Worm (Caenorhabditis elegans) whole organism, early embryonic: Measurements from ENCODE around the gene pmk-3.

Experiments used
- B0310.2 ChIP-seq: sonication (generic microtip); optimal IDR thresholded peaks from 2 replicates; lab custom pipeline; 2016; ENCODE audit warnings: mild to moderate bottlenecking, missing genetic modification characterization, missing compliant biosample characterization
- F13C5.2 ChIP-seq: sonication (generic microtip); optimal IDR thresholded peaks from 2 replicates; lab custom pipeline; 2017; ENCODE audit warnings: mild to moderate bottlenecking, missing genetic modification characterization, inconsistent platforms, missing compliant biosample characterization
- aly-1 ChIP-seq: sonication (generic microtip); optimal IDR thresholded peaks from 2 replicates; lab custom pipeline; 2016; ENCODE audit warnings: missing genetic modification characterization, missing compliant biosample characterization
- ama-1 ChIP-seq: fragments of 150-350 bp; optimal IDR thresholded peaks from 2 replicates; lab custom pipeline; 2014
- ceh-13 ChIP-seq: fragments of 200-800 bp; sonication (Bioruptor generic); optimal IDR thresholded peaks from 2 replicates; lab custom pipeline; 2018; ENCODE audit warnings: mild to moderate bottlenecking, missing genetic modification characterization, missing compliant biosample characterization
- ceh-36 ChIP-seq: sonication (generic microtip); optimal IDR thresholded peaks from 2 replicates; lab custom pipeline; 2016; ENCODE audit warnings: missing genetic modification characterization, inconsistent platforms, missing compliant biosample characterization
- flt-1 ChIP-seq: fragments of 200-800 bp; sonication (Bioruptor generic); IDR thresholded peaks from 2 replicates; pipeline ENCODE4 v1.3.6; 2022; ENCODE audit warnings: missing genetic modification characterization, missing compliant biosample characterization
- hmbx-1 ChIP-seq: sonication (generic microtip); optimal IDR thresholded peaks from 2 replicates; lab custom pipeline; 2016; ENCODE audit warnings: mild to moderate bottlenecking, missing genetic modification characterization, missing compliant biosample characterization
- hmg-4 ChIP-seq: fragments of 200-800 bp; sonication (Bioruptor generic); optimal IDR thresholded peaks from 2 replicates; lab custom pipeline; 2018; ENCODE audit warnings: mild to moderate bottlenecking, missing genetic modification characterization, missing compliant biosample characterization
- hnd-1 ChIP-seq: sonication (generic microtip); optimal IDR thresholded peaks from 2 replicates; lab custom pipeline; 2016; ENCODE audit warnings: missing genetic modification characterization, missing compliant biosample characterization
- pes-1 ChIP-seq: fragments of 200-800 bp; sonication (Bioruptor generic); IDR thresholded peaks from 2 replicates; pipeline ENCODE4 v1.3.6; 2022; ENCODE audit warnings: missing genetic modification reagents, missing genetic modification characterization, missing compliant biosample characterization
- scrt-1 ChIP-seq: fragments of 200-800 bp; sonication (Bioruptor generic); IDR thresholded peaks from 2 replicates; pipeline ENCODE4 v1.3.6; 2022; ENCODE audit warnings: missing genetic modification characterization, missing compliant biosample characterization
- tbx-11 ChIP-seq: fragments of 200-800 bp; sonication (Bioruptor generic); IDR thresholded peaks from 2 replicates; pipeline ENCODE4 v1.3.6; 2022; ENCODE audit warnings: missing genetic modification characterization, missing compliant biosample characterization

DNA sequence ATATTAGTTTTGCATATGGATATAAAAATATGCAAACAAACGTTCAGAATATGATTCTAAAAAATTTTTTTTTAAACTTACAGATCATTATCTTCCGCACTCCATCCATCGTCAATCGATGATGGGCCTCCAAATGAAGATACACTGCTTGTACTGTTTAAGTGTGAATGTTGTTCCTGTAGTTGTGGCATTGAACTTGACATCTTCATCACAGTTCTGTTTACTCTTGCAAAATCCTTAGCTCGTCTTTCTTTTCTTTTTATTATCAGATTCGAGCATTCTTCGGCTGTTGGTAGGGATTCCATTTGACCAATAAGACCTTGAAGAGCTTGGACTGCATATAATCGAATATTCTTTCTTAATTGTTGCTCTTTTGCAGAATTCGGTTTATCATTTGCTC, 33.9 kb upstream of the pmk-3 start:
- TF ChIP-seq hmg-4 (GFP tag; lab: Kevin White, UChicago) (no peak), ama-1 (lab: Kevin White, UChicago) (no peak), hnd-1 (tag; lab: Kevin White, UChicago) (no peak), B0310.2 (tag; lab: Kevin White, UChicago) (no peak), ceh-36 (tag; lab: Kevin White, UChicago) (no peak), flt-1 (GFP tag; lab: Robert Waterston, UW) (no peak), F13C5.2 (no peak), scrt-1 (GFP tag; lab: Robert Waterston, UW) (no peak), pes-1 (GFP tag; lab: Robert Waterston, UW) (no peak), tbx-11 (no peak), hmbx-1 (tag; lab: Kevin White, UChicago) (no peak), ceh-13 (GFP tag; lab: Kevin White, UChicago) (no peak), aly-1 (tag; lab: Kevin White, UChicago) (no peak)
